Fruit fly (Drosophila melanogaster): Measurements from ENCODE around the gene CG31816.

dm6 chr2L:16498100-16498499 is 44.2 kb upstream of the CG31816 start:
- TF ChIP-seq CG1621 (tag; optimal IDR thresholded peaks at IDR 0.05) (no peak), spab (GFP tag; optimal IDR thresholded peaks at IDR 0.05) (no peak), cyc (GFP tag; optimal IDR thresholded peaks at IDR 0.05) (peak; percentile 54), eg (GFP tag; IDR thresholded peaks at IDR 0.05) (peak; percentile 77), Blimp-1 (GFP tag; optimal IDR thresholded peaks at IDR 0.05) (no peak), acj6 (GFP tag; optimal IDR thresholded peaks at IDR 0.05) (peak; percentile 43), CG4318 (GFP tag; optimal IDR thresholded peaks at IDR 0.05) (no peak), dsx (GFP tag; optimal IDR thresholded peaks at IDR 0.05; ENCODE audit: poor library complexity, severe bottlenecking) (no peak), achi (GFP tag; optimal IDR thresholded peaks at IDR 0.05) (peak; percentile 64), CG15336 (GFP tag; IDR thresholded peaks at IDR 0.05) (peak; percentile 72), Lpt (GFP tag; optimal IDR thresholded peaks at IDR 0.05) (peak; percentile 58), CG34406 (GFP tag; optimal IDR thresholded peaks at IDR 0.05) (no peak)
